Fruit fly (Drosophila melanogaster) whole organism, prepupa: ENCODE results near the gene CG5958.

ENCODE experiments used
- Blimp-1 ChIP-seq: fragments of 200-800 bp; sonication (Bioruptor generic); optimal IDR thresholded peaks from 3 replicates; lab custom pipeline; 2017; ENCODE audit warnings: missing biosample characterization, missing genetic modification characterization, mild to moderate bottlenecking, moderate library complexity, missing genetic modification reagents
- CG10631 ChIP-seq: fragments of 200-800 bp; sonication (Bioruptor generic); optimal IDR thresholded peaks from 2 replicates; lab custom pipeline; 2016; ENCODE audit warnings: missing biosample characterization, missing genetic modification characterization
- CG10669 ChIP-seq: fragments of 200-800 bp; sonication (Bioruptor generic); optimal IDR thresholded peaks from 3 replicates; lab custom pipeline; 2018; ENCODE audit warnings: missing biosample characterization, mild to moderate bottlenecking, missing genetic modification characterization, moderate library complexity
- CG11294 ChIP-seq: fragments of 200-800 bp; sonication (Bioruptor generic); IDR thresholded peaks from 2 replicates; pipeline ENCODE4 v1.3.6; 2022; ENCODE audit warnings: missing biosample characterization, missing genetic modification characterization
- CG15336 ChIP-seq: fragments of 200-800 bp; sonication (Bioruptor generic); IDR thresholded peaks from 2 replicates; pipeline ENCODE4 v1.3.6; 2022; ENCODE audit warnings: missing biosample characterization, missing genetic modification characterization
- CG16779 ChIP-seq: fragments of 200-800 bp; sonication (Bioruptor generic); optimal IDR thresholded peaks from 3 replicates; lab custom pipeline; 2017; ENCODE audit warnings: missing biosample characterization, mild to moderate bottlenecking, missing genetic modification characterization
- CG3032 ChIP-seq: fragments of 200-800 bp; optimal IDR thresholded peaks from 2 replicates; lab custom pipeline; 2019; ENCODE audit warnings: missing biosample characterization, mild to moderate bottlenecking, missing genetic modification characterization, moderate library complexity
- CG31627 ChIP-seq: fragments of 200-800 bp; sonication (Bioruptor generic); optimal IDR thresholded peaks from 3 replicates; lab custom pipeline; 2016; ENCODE audit warnings: missing biosample characterization, missing genetic modification characterization
- CG34406 ChIP-seq: fragments of 200-800 bp; sonication (Bioruptor generic); optimal IDR thresholded peaks from 3 replicates; lab custom pipeline; 2016; ENCODE audit warnings: missing biosample characterization, missing genetic modification characterization
- CG3919 ChIP-seq: fragments of 200-800 bp; sonication (Bioruptor generic); optimal IDR thresholded peaks from 3 replicates; lab custom pipeline; 2016; ENCODE audit warnings: missing biosample characterization, missing genetic modification characterization
- CG4318 ChIP-seq: fragments of 200-800 bp; sonication (Bioruptor generic); optimal IDR thresholded peaks from 3 replicates; lab custom pipeline; 2017; ENCODE audit warnings: missing biosample characterization, mild to moderate bottlenecking, missing genetic modification characterization
- CG6163 ChIP-seq: fragments of 200-800 bp; sonication (Bioruptor generic); IDR thresholded peaks from 3 replicates; pipeline ENCODE4 v1.3.6; 2022; ENCODE audit warnings: missing biosample characterization, missing genetic modification characterization
- CG6276 ChIP-seq: fragments of 200-800 bp; sonication (Bioruptor generic); optimal IDR thresholded peaks from 2 replicates; lab custom pipeline; 2017; ENCODE audit warnings: missing biosample characterization, mild to moderate bottlenecking, missing genetic modification characterization
- CG6808 ChIP-seq: fragments of 200-800 bp; sonication (Bioruptor generic); optimal IDR thresholded peaks from 3 replicates; lab custom pipeline; 2017; ENCODE audit warnings: missing biosample characterization, missing genetic modification characterization, mild to moderate bottlenecking, moderate library complexity, missing genetic modification reagents
- CG7368 ChIP-seq: fragments of 200-800 bp; sonication (Bioruptor generic); optimal IDR thresholded peaks from 3 replicates; lab custom pipeline; 2016; ENCODE audit warnings: missing biosample characterization, missing genetic modification characterization
- CG8319 ChIP-seq: fragments of 200-800 bp; sonication (Bioruptor generic); optimal IDR thresholded peaks from 3 replicates; lab custom pipeline; 2016; ENCODE audit warnings: missing biosample characterization, missing genetic modification characterization
- Eip75B ChIP-seq: fragments of 200-800 bp; sonication (Bioruptor generic); optimal IDR thresholded peaks from 3 replicates; lab custom pipeline; 2016; ENCODE audit warnings: missing biosample characterization, missing genetic modification characterization
- Eip78C ChIP-seq: fragments of 200-800 bp; sonication (Bioruptor generic); peaks from one replicate; lab custom pipeline; 2016; ENCODE audit warnings: missing biosample characterization, missing genetic modification characterization
- Eip93F ChIP-seq: fragments of 200-800 bp; sonication (Bioruptor generic); optimal IDR thresholded peaks from 2 replicates; lab custom pipeline; 2016; ENCODE audit warnings: missing biosample characterization, mild to moderate bottlenecking, missing genetic modification characterization
- Ets21C ChIP-seq: fragments of 200-800 bp; sonication (Bioruptor generic); optimal IDR thresholded peaks from 3 replicates; lab custom pipeline; 2016; ENCODE audit warnings: missing biosample characterization, missing genetic modification characterization
- Ets96B ChIP-seq: fragments of 200-800 bp; optimal IDR thresholded peaks from 2 replicates; lab custom pipeline; 2019; ENCODE audit warnings: missing biosample characterization, mild to moderate bottlenecking, missing genetic modification characterization, moderate library complexity
- Gug ChIP-seq: fragments of 200-800 bp; sonication (Bioruptor generic); IDR thresholded peaks from 2 replicates; pipeline ENCODE4 v1.3.6; 2022; ENCODE audit warnings: missing biosample characterization, missing genetic modification characterization
- Hr39 ChIP-seq: fragments of 200-800 bp; sonication (Bioruptor generic); optimal IDR thresholded peaks from 2 replicates; lab custom pipeline; 2016; ENCODE audit warnings: missing biosample characterization, missing genetic modification characterization
- Lpt ChIP-seq: fragments of 200-800 bp; sonication (Bioruptor generic); optimal IDR thresholded peaks from 3 replicates; lab custom pipeline; 2016; ENCODE audit warnings: missing biosample characterization, missing genetic modification characterization
- Met ChIP-seq: fragments of 200-800 bp; sonication (Bioruptor generic); optimal IDR thresholded peaks from 3 replicates; lab custom pipeline; 2016; ENCODE audit warnings: missing biosample characterization, missing genetic modification characterization
- OdsH ChIP-seq: fragments of 200-800 bp; sonication (Bioruptor generic); optimal IDR thresholded peaks from 3 replicates; lab custom pipeline; 2016; ENCODE audit warnings: missing biosample characterization, missing genetic modification characterization
- Smox ChIP-seq: fragments of 200-800 bp; sonication (Bioruptor generic); optimal IDR thresholded peaks from 3 replicates; lab custom pipeline; 2016; ENCODE audit warnings: missing biosample characterization, missing genetic modification characterization
- Sox102F ChIP-seq: fragments of 200-800 bp; sonication (Bioruptor generic); optimal IDR thresholded peaks from 2 replicates; lab custom pipeline; 2016; ENCODE audit warnings: missing biosample characterization, mild to moderate bottlenecking, missing genetic modification characterization
- Sox14 ChIP-seq: fragments of 200-800 bp; sonication (Bioruptor generic); optimal IDR thresholded peaks from 3 replicates; lab custom pipeline; 2016; ENCODE audit warnings: missing biosample characterization, missing genetic modification characterization
- achi ChIP-seq: fragments of 200-800 bp; sonication (Bioruptor generic); optimal IDR thresholded peaks from 3 replicates; lab custom pipeline; 2016; ENCODE audit warnings: missing biosample characterization, missing genetic modification characterization
- acj6 ChIP-seq: fragments of 200-800 bp; sonication (Bioruptor generic); optimal IDR thresholded peaks from 3 replicates; lab custom pipeline; 2016; ENCODE audit warnings: missing biosample characterization, missing genetic modification characterization
- cyc ChIP-seq: fragments of 200-800 bp; sonication (Bioruptor generic); optimal IDR thresholded peaks from 3 replicates; lab custom pipeline; 2016; ENCODE audit warnings: missing biosample characterization, missing genetic modification characterization
- dac ChIP-seq: fragments of 200-800 bp; sonication (Bioruptor generic); optimal IDR thresholded peaks from 2 replicates; lab custom pipeline; 2017; ENCODE audit warnings: missing biosample characterization, mild to moderate bottlenecking, missing genetic modification characterization
- eg ChIP-seq: fragments of 200-800 bp; sonication (Bioruptor generic); IDR thresholded peaks from 3 replicates; pipeline ENCODE4 v1.3.6; 2022; ENCODE audit warnings: missing biosample characterization, missing genetic modification characterization
- esn ChIP-seq: fragments of 200-800 bp; sonication (Bioruptor generic); optimal IDR thresholded peaks from 2 replicates; lab custom pipeline; 2016; ENCODE audit warnings: missing biosample characterization, mild to moderate bottlenecking, missing genetic modification characterization, moderate library complexity
- fd85E ChIP-seq: fragments of 200-800 bp; sonication (Bioruptor generic); optimal IDR thresholded peaks from 3 replicates; lab custom pipeline; 2016; ENCODE audit warnings: missing biosample characterization, missing genetic modification characterization
- fkh ChIP-seq: fragments of 200-800 bp; sonication (Bioruptor generic); optimal IDR thresholded peaks from 3 replicates; lab custom pipeline; 2017; ENCODE audit warnings: missing biosample characterization, mild to moderate bottlenecking, missing genetic modification characterization, moderate library complexity
- lz ChIP-seq: fragments of 200-800 bp; sonication (Bioruptor generic); optimal IDR thresholded peaks from 3 replicates; lab custom pipeline; 2016; ENCODE audit warnings: missing biosample characterization, missing genetic modification characterization
- net ChIP-seq: fragments of 200-800 bp; sonication (Bioruptor generic); optimal IDR thresholded peaks from 3 replicates; lab custom pipeline; 2016; ENCODE audit warnings: missing biosample characterization, missing genetic modification characterization
- pdm3 ChIP-seq: fragments of 200-800 bp; sonication (Bioruptor generic); optimal IDR thresholded peaks from 3 replicates; lab custom pipeline; 2016; ENCODE audit warnings: missing biosample characterization, missing genetic modification characterization
- spab ChIP-seq: fragments of 200-800 bp; sonication (Bioruptor generic); optimal IDR thresholded peaks from 2 replicates; lab custom pipeline; 2017; ENCODE audit warnings: missing biosample characterization, mild to moderate bottlenecking, missing genetic modification characterization, missing genetic modification reagents
- ss ChIP-seq, 2 experiments: fragments of 200-800 bp; sonication (Bioruptor generic); optimal IDR thresholded peaks; 2 replicates in 1 of 2; 3 replicates in 1 of 2; lab custom pipeline; 2017 to 2018; ENCODE audit warnings: mild to moderate bottlenecking in 2 of 2, missing biosample characterization in 2 of 2, missing genetic modification characterization in 2 of 2, moderate library complexity in 1 of 2
- svp ChIP-seq: fragments of 200-800 bp; sonication (Bioruptor generic); peaks from one replicate; lab custom pipeline; 2016; ENCODE audit warnings: missing biosample characterization, missing genetic modification characterization
- topi ChIP-seq: fragments of 200-800 bp; sonication (Bioruptor generic); optimal IDR thresholded peaks from 3 replicates; lab custom pipeline; 2016; ENCODE audit warnings: missing biosample characterization, missing genetic modification characterization

The CG5958 gene

dm6 chr2L:7420305-7421287, 12.7 kb downstream of the CG5958 start (continued):
- peak; percentile 88 for TF ChIP-seq esn (GFP tag; lab: Kevin White, UChicago)
- TF ChIP-seq Hr39: peak; percentile 77
- peak; percentile 80 for TF ChIP-seq Eip75B (GFP tag; lab: Kevin White, UChicago)
- TF ChIP-seq svp: peak; percentile 94
- TF ChIP-seq CG10669 (GFP tag; lab: Kevin White, UChicago): peak; percentile 91
- peak; percentile 90 to 91 for TF ChIP-seq ss (GFP tag; optimal IDR thresholded peaks at IDR 0.05; lab: Kevin White, UChicago)
- TF ChIP-seq CG15336 (GFP tag; lab: Robert Waterston, UW): peak; percentile 79
- TF ChIP-seq net (GFP tag; lab: Kevin White, UChicago): peak; percentile 76
- TF ChIP-seq cyc (GFP tag; lab: Kevin White, UChicago): peak; percentile 74
- peak; percentile 81 for TF ChIP-seq Sox102F (GFP tag; lab: Kevin White, UChicago)
- TF ChIP-seq CG7368 (GFP tag; lab: Kevin White, UChicago): peak; percentile 77
- TF ChIP-seq, all 60 proteins: peak for 58

- TF ChIP-seq Hr39: peak; percentile 69
- TF ChIP-seq ss (GFP tag; optimal IDR thresholded peaks at IDR 0.05; lab: Kevin White, UChicago): peak in 1 of 2 experiments; percentile 76
- TF ChIP-seq CG4318 (GFP tag; lab: Kevin White, UChicago): peak; percentile 38
- TF ChIP-seq Gug (GFP tag; lab: Robert Waterston, UW): no peak
- TF ChIP-seq fd85E (GFP tag; lab: Kevin White, UChicago): no peak
- TF ChIP-seq Sox14: peak; percentile 81
- TF ChIP-seq pdm3: peak; percentile 65
- TF ChIP-seq spab (GFP tag; lab: Kevin White, UChicago): peak; percentile 15
- TF ChIP-seq CG34406 (GFP tag; lab: Kevin White, UChicago): peak; percentile 70
- peak; percentile 65 for TF ChIP-seq CG31627 (GFP tag; lab: Kevin White, UChicago)
- peak; percentile 78 for TF ChIP-seq CG10631 (GFP tag; lab: Kevin White, UChicago)
- no peak for TF ChIP-seq Eip93F (GFP tag; lab: Kevin White, UChicago)
- TF ChIP-seq CG11294: 0 out of 2 replicates have a peak, but pooled peaks have one; percentile 11
- peak; percentile 62 for TF ChIP-seq Ets21C (GFP tag; lab: Kevin White, UChicago)
- TF ChIP-seq CG15336 (GFP tag; lab: Robert Waterston, UW): peak; percentile 64
- TF ChIP-seq CG8319: no peak
- TF ChIP-seq fkh: no peak
- TF ChIP-seq CG3032: peak; percentile 77
- no peak for TF ChIP-seq dac (GFP tag; lab: Kevin White, UChicago)
- TF ChIP-seq CG3919 (GFP tag; lab: Kevin White, UChicago): peak; percentile 53
- TF ChIP-seq Blimp-1 (GFP tag; lab: Kevin White, UChicago): peak; percentile 62
- peak; percentile 85 for TF ChIP-seq lz (GFP tag; lab: Kevin White, UChicago)
- peak; percentile 65 for TF ChIP-seq CG6163 (GFP tag; lab: Robert Waterston, UW)
- TF ChIP-seq esn (GFP tag; lab: Kevin White, UChicago): peak; percentile 89
- TF ChIP-seq OdsH (GFP tag; lab: Kevin White, UChicago): peak; percentile 54
- peak; percentile 34 for TF ChIP-seq CG6276 (GFP tag; lab: Kevin White, UChicago)
- TF ChIP-seq Smox (GFP tag; lab: Kevin White, UChicago): peak; percentile 69
- peak; percentile 82 for TF ChIP-seq topi (GFP tag; lab: Kevin White, UChicago)
- peak; percentile 92 for TF ChIP-seq Met (GFP tag; lab: Kevin White, UChicago)
- peak; percentile 86 for TF ChIP-seq Eip78C
- peak; percentile 52; the same call in 1 of the 3 replicates for TF ChIP-seq eg
- TF ChIP-seq Sox102F (GFP tag; lab: Kevin White, UChicago): peak; percentile 79
- peak; percentile 64 for TF ChIP-seq CG6808 (GFP tag; lab: Kevin White, UChicago)
- TF ChIP-seq acj6 (GFP tag; lab: Kevin White, UChicago): peak; percentile 30
- peak; percentile 58 for TF ChIP-seq Ets96B
- peak; percentile 44 for TF ChIP-seq CG16779
- no peak for TF ChIP-seq Lpt (GFP tag; lab: Kevin White, UChicago)
- peak; percentile 77 for TF ChIP-seq achi (GFP tag; lab: Kevin White, UChicago)
These were observed 13.7 kb downstream of the CG5958 start for dm6 chr2L:7419408-7420304.
